Worm (Caenorhabditis elegans) whole organism, dauer: ENCODE data around the gene K08A2.2.
"Not testable (repeated sequence)": the region's sequence is repeated elsewhere in the genome, so short reads cannot be mapped to it uniquely, and the experiment has no call there.

Experiments used
- unc-62 ChIP-seq: sonication (generic microtip); optimal IDR thresholded peaks from 2 replicates; lab custom pipeline; 2017; ENCODE audit warnings: missing biosample characterization, missing genetic modification reagents, missing genetic modification characterization

The K08A2.2 gene

DNA sequence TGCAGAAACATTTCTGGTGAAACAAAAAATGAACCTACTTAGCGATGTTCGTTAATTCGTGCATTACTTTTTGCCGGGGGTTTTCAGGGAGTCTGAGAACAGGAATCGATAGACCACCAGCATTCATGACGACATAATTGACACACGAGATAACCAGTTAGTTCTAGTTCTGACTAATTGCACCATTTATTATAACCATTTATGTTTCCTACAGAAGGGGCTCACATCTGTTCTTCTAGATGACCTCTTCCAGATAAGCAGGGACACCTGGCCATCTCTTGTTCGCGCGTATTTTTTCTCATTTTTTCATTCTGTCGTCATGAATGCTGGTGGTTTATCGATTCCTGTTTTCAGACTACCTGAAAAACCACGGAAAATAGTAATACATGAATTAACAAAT lies 17.0 kb downstream of the K08A2.2 start, which contains the start of gene sdz-5:
Gene sdz-5, plus strand, starts transcription at position 301 of the 400 bp plus-strand sequence.
- TF ChIP-seq unc-62 (GFP tag; lab: Kevin White, UChicago), result no peak

DNA sequence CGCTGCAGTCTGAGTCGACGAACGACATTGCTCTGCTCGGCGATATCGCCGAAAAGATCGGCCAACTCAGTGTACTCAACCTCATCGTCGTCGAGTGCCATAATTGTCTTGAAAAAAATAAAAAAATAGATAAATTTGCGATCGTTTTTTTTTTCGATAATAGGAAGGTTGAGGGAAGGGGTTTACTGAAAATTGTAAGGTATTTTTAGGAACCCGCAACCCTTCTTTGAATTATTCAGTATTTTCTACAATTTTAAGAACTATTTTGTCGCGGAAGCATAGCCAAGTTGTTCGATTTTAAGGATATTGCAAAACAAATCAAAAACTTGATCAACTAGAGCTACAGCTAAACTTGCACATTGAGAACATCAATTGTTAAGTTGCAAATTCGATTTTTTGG lies 20.7 kb downstream of the K08A2.2 start, which contains the start of gene C41H7.9:
Gene C41H7.9, minus strand, starts transcription at position 101 of the 400 bp plus-strand sequence.
- no peak for TF ChIP-seq unc-62 (GFP tag; lab: Kevin White, UChicago)

ce11 chrII:3014196-3014849 lies 22.9 kb downstream of the K08A2.2 start, which contains the start of gene C41H7.2:
TSS of gene C41H7.2 (plus strand) at chrII:3014817.
- TF ChIP-seq unc-62 (GFP tag; lab: Kevin White, UChicago), result no peak

ce11 chrII:3019807-3020206 lies 28.4 kb downstream of the K08A2.2 start, which contains the start of gene clec-3:
TSS of gene clec-3 (minus strand) at chrII:3019907.
- TF ChIP-seq unc-62 (GFP tag; lab: Kevin White, UChicago), result no peak

ce11 chrII:3020899-3021298 lies 29.5 kb downstream of the K08A2.2 start:
- TF ChIP-seq unc-62 (GFP tag; lab: Kevin White, UChicago), result no peak

- no peak for TF ChIP-seq unc-62 (GFP tag; lab: Kevin White, UChicago)
Observed at ce11 chrII:3023381-3023935, 32.1 kb downstream of the K08A2.2 start, which contains the start of gene clec-2. TSS of gene clec-2 (minus strand) at chrII:3023431.

DNA sequence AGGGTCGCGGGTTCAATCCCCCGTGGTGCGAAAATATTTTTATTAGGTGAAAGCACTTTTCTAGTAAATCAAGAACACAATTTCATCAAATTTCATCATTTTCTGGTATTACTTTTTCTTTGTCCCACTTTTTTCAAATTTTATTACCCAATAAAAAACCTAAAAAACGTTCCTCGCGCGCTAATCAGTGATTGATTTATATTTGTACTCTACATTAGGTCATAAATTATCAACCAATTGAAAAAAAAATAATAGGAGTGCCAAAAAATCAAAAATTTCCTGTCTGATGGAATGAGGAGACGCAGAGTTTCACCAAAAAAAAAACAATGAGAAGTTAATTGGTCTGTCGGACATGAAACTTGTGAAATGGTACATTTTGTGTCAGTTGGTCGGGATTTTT lies 33.2 kb downstream of the K08A2.2 start:
- TF ChIP-seq unc-62 (GFP tag; lab: Kevin White, UChicago), result no peak

ce11 chrII:3028264-3028663 lies 36.9 kb downstream of the K08A2.2 start:
- no peak for TF ChIP-seq unc-62 (GFP tag; lab: Kevin White, UChicago)

ce11 chrII:3030416-3030815 lies 39.0 kb downstream of the K08A2.2 start:
- TF ChIP-seq unc-62 (GFP tag; lab: Kevin White, UChicago), result no peak

DNA sequence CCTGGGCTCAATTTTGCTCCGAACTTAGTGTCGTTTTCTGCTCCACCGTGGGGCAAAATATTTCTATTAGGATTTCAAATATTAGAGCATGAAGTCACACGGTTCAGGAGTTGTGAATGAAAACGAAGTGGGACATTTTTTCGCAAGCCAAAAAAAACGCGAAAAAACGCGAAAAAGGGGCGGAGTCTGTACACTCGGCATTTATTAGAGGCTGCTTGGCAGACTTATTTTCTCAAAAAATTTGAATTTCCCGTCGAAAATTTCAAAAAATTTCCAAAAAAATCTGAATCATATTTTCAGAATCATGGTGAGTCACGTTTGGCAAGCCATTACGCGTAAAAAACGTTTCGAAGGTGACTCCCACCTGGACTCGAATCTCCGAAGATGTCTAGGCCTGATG lies 41.1 kb downstream of the K08A2.2 start, which contains the start of gene B0454.6:
Gene B0454.6, plus strand, starts transcription at position 301 of the 400 bp plus-strand sequence.
- TF ChIP-seq unc-62 (GFP tag; lab: Kevin White, UChicago), result not testable (repeated sequence)

DNA sequence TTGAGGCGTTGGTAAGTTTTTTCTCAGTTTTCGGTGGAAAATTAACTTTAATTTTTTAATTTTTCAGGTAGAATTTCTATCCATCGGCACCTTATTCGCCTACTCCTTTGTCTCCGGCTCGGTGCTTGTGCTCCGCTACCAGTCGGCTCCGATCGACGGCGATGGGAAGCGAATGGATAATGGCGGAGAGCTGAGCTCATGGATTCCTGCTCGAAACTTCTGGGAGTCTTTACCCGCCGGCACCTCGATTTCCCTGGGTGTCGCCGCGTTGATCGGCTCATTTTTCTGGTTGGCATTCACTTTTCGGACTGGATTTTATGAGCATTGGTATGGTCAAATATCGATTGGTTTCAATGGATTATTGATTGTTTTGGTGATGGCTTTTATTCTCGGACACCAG lies 43.5 kb downstream of the K08A2.2 start:
- no peak for TF ChIP-seq unc-62 (GFP tag; lab: Kevin White, UChicago)

DNA sequence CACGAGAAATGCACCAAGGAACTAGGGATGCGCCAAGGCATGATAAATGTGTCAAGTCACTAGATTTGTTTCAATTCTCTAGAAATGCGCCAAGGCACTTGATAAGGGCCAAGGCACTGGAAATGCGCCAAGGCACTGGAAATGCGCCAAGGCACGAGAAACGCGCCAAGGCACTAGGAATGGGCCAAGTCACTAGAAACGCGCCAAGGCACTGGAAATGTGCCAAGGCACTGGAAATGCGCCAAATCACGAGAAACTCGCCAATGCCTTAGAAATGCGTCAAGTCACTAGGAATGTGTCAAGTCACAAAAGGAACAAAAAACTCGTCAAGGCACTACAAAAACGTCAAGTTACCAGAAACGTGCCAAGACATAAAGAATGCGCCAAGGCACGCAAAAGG lies 44.9 kb downstream of the K08A2.2 start:
- no peak for TF ChIP-seq unc-62 (GFP tag; lab: Kevin White, UChicago)

DNA sequence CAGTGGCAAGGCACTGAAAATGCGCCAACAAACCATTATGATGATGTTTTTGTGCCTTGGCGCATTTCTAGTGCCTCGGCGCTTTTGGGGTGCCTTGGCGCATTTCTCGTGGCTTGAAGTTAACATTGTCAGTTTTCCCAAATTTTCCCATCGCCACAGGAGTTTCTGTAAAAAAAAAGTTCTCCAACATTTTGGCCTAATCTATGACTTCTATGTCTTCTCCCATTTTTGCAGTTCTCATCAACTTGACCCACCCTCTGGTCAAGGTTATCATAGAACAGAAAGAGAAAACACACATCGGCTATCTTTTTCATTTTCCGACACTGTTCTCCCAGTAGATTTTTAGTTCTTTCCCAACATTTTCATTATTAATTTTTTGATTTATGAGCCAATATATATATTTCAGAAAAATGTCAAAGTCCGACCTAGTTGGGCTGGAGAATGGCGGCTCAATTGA lies 47.1 kb downstream of the K08A2.2 start, which contains the start of the genes B0454.26 and B0454.5:
Gene B0454.26, minus strand, starts transcription at position 101 of the 457 bp plus-strand sequence.
Gene B0454.5, plus strand, starts transcription at position 407 of the 457 bp plus-strand sequence.
- no peak for TF ChIP-seq unc-62 (GFP tag; lab: Kevin White, UChicago)

DNA sequence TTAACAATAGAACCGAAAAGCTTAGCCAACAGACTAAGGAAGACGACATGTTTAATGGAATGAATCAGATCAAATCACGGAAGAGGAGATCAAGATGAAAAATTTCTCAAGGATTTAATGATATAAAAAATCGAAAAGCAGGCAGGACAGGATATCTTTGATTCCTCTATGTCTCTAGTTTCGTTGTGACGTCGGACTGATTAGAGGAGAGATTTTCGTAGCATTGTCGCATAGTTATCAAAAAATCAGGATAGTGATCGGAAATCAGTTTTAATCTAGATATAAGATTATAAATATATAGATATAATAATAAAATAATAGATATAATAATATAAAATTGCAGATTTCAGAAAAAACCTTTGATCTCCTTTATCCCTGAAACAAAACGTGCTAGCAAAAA lies 52.0 kb downstream of the K08A2.2 start, which contains the start of gene B0454.8:
Gene B0454.8, minus strand, starts transcription at position 101 of the 400 bp plus-strand sequence.
- no peak for TF ChIP-seq unc-62 (GFP tag; lab: Kevin White, UChicago)
